Fruit fly (Drosophila melanogaster) whole organism, embryonic: ENCODE measurements around the gene Ser12.

ENCODE experiments used
- Antp ChIP-seq: fragments of 200-800 bp; sonication (Bioruptor generic); optimal IDR thresholded peaks from 3 replicates; lab custom pipeline; 2016; ENCODE audit warnings: missing biosample characterization, missing genetic modification characterization
- CG10147 ChIP-seq: fragments of 200-800 bp; sonication (Bioruptor generic); optimal IDR thresholded peaks from 2 replicates; lab custom pipeline; 2019; ENCODE audit warnings: missing biosample characterization, mild to moderate bottlenecking, missing genetic modification characterization, moderate library complexity
- CG10431 ChIP-seq: fragments of 200-800 bp; sonication (Bioruptor generic); optimal IDR thresholded peaks from 3 replicates; lab custom pipeline; 2018; ENCODE audit warnings: missing biosample characterization, mild to moderate bottlenecking, missing genetic modification characterization
- CG10462 ChIP-seq: fragments of 200-800 bp; sonication (Bioruptor generic); optimal IDR thresholded peaks from 2 replicates; lab custom pipeline; 2016; ENCODE audit warnings: missing biosample characterization, missing genetic modification characterization
- CG10979 ChIP-seq: fragments of 200-800 bp; sonication (Bioruptor generic); optimal IDR thresholded peaks from 2 replicates; lab custom pipeline; 2018; ENCODE audit warnings: missing biosample characterization, mild to moderate bottlenecking, missing genetic modification characterization, moderate library complexity
- CG12155 ChIP-seq: fragments of 200-800 bp; sonication (Bioruptor generic); optimal IDR thresholded peaks from 3 replicates; lab custom pipeline; 2016; ENCODE audit warnings: missing biosample characterization, missing genetic modification characterization
- CG13123 ChIP-seq: fragments of 200-800 bp; sonication (Bioruptor generic); optimal IDR thresholded peaks from 2 replicates; lab custom pipeline; 2016; ENCODE audit warnings: missing biosample characterization, missing genetic modification characterization
- CG14965 ChIP-seq: fragments of 200-800 bp; sonication (Bioruptor generic); optimal IDR thresholded peaks from 2 replicates; lab custom pipeline; 2016; ENCODE audit warnings: missing biosample characterization, missing genetic modification characterization, borderline replicate concordance
- CG15479 ChIP-seq: fragments of 200-800 bp; sonication (Bioruptor generic); optimal IDR thresholded peaks from 3 replicates; lab custom pipeline; 2019; ENCODE audit warnings: missing biosample characterization, mild to moderate bottlenecking, missing genetic modification characterization, moderate library complexity
- CG15514 ChIP-seq: fragments of 200-800 bp; sonication (Bioruptor generic); optimal IDR thresholded peaks from 3 replicates; lab custom pipeline; 2017; ENCODE audit warnings: missing biosample characterization, missing genetic modification characterization, mild to moderate bottlenecking, moderate library complexity, missing genetic modification reagents
- CG17385 ChIP-seq: fragments of 200-800 bp; sonication (Bioruptor generic); optimal IDR thresholded peaks from 3 replicates; lab custom pipeline; 2018; ENCODE audit warnings: missing biosample characterization, mild to moderate bottlenecking, missing genetic modification characterization
- CG17612 ChIP-seq: fragments of 200-800 bp; sonication (Bioruptor generic); IDR thresholded peaks from 2 replicates; pipeline ENCODE4 v1.3.6; 2022; ENCODE audit warnings: missing biosample characterization, missing genetic modification characterization
- CG1792 ChIP-seq: fragments of 200-800 bp; sonication (Bioruptor generic); optimal IDR thresholded peaks from 2 replicates; lab custom pipeline; 2016; ENCODE audit warnings: missing biosample characterization, missing genetic modification characterization
- CG30020 ChIP-seq: fragments of 200-800 bp; optimal IDR thresholded peaks from 2 replicates; lab custom pipeline; 2019; ENCODE audit warnings: missing biosample characterization, mild to moderate bottlenecking, missing genetic modification characterization, moderate library complexity
- CG30403 ChIP-seq: fragments of 200-800 bp; sonication (Bioruptor generic); optimal IDR thresholded peaks from 3 replicates; lab custom pipeline; 2016; ENCODE audit warnings: missing biosample characterization, missing genetic modification characterization
- CG32767 ChIP-seq: fragments of 200-800 bp; sonication (Bioruptor generic); IDR thresholded peaks from 2 replicates; pipeline ENCODE4 v1.3.6; 2022; ENCODE audit warnings: missing biosample characterization, missing genetic modification characterization
- CG3726 ChIP-seq: fragments of 200-800 bp; sonication (Bioruptor generic); IDR thresholded peaks from 3 replicates; pipeline ENCODE4, ENCODE4 v1.3.6; 2022; ENCODE audit warnings: missing biosample characterization, missing genetic modification characterization
- CG3838 ChIP-seq: fragments of 200-800 bp; sonication (Bioruptor generic); optimal IDR thresholded peaks from 3 replicates; lab custom pipeline; 2016; ENCODE audit warnings: missing biosample characterization, missing genetic modification characterization
- CG43689 ChIP-seq: fragments of 200-800 bp; sonication (Bioruptor generic); IDR thresholded peaks from 2 replicates; pipeline ENCODE4 v1.3.6; 2022; ENCODE audit warnings: missing biosample characterization, missing genetic modification characterization
- CG4424 ChIP-seq: fragments of 200-800 bp; sonication (Bioruptor generic); optimal IDR thresholded peaks from 3 replicates; lab custom pipeline; 2016; ENCODE audit warnings: missing biosample characterization, missing genetic modification characterization
- CG4617 ChIP-seq: fragments of 200-800 bp; sonication (Bioruptor generic); optimal IDR thresholded peaks from 3 replicates; lab custom pipeline; 2016; ENCODE audit warnings: missing biosample characterization, missing genetic modification characterization, borderline replicate concordance
- Deaf1 ChIP-seq: fragments of 200-800 bp; optimal IDR thresholded peaks from 3 replicates; lab custom pipeline; 2019; ENCODE audit warnings: missing biosample characterization, mild to moderate bottlenecking, missing genetic modification characterization, moderate library complexity
- Drgx ChIP-seq: fragments of 200-800 bp; sonication (Bioruptor generic); IDR thresholded peaks from 2 replicates; pipeline ENCODE4 v1.3.6; 2022; ENCODE audit warnings: missing biosample characterization, missing genetic modification characterization
- Ets65A ChIP-seq: fragments of 200-800 bp; sonication (Bioruptor generic); peaks from one replicate; lab custom pipeline; 2016; ENCODE audit warnings: missing biosample characterization, missing genetic modification characterization
- Hand ChIP-seq: fragments of 200-800 bp; sonication (Bioruptor generic); optimal IDR thresholded peaks from 2 replicates; lab custom pipeline; 2017; ENCODE audit warnings: mild to moderate bottlenecking, missing biosample characterization, missing genetic modification reagents, missing genetic modification characterization
- Hr39 ChIP-seq: fragments of >200 bp; optimal IDR thresholded peaks from 2 replicates; lab custom pipeline; 2017
- Hr51 ChIP-seq, 2 experiments: fragments of 200-800 bp; sonication (Bioruptor generic); optimal IDR thresholded peaks; 2 replicates in 1 of 2; 3 replicates in 1 of 2; lab custom pipeline; 2016 to 2018; ENCODE audit warnings: missing biosample characterization in 2 of 2, missing genetic modification characterization in 2 of 2, mild to moderate bottlenecking in 1 of 2, moderate library complexity in 1 of 2
- Spps ChIP-seq: fragments of 200-800 bp; sonication (Bioruptor generic); optimal IDR thresholded peaks from 2 replicates; lab custom pipeline; 2018; ENCODE audit warnings: missing biosample characterization, mild to moderate bottlenecking, missing genetic modification characterization
- Tbp ChIP-seq: fragments of >200 bp; optimal IDR thresholded peaks from 2 replicates; lab custom pipeline; 2018; ENCODE audit warnings: missing biosample characterization, missing genetic modification characterization
- abd-A ChIP-seq: fragments of 200-800 bp; sonication (Bioruptor generic); optimal IDR thresholded peaks from 3 replicates; lab custom pipeline; 2019; ENCODE audit warnings: missing biosample characterization, mild to moderate bottlenecking, missing genetic modification characterization, moderate library complexity
- chif ChIP-seq, 2 experiments: fragments of 200-800 bp; sonication (Bioruptor generic); optimal IDR thresholded peaks; 3 replicates each; lab custom pipeline; 2016; ENCODE audit warnings: missing biosample characterization in 2 of 2, missing genetic modification characterization in 2 of 2
- corto ChIP-seq: fragments of 200-800 bp; sonication (Bioruptor generic); optimal IDR thresholded peaks from 2 replicates; lab custom pipeline; 2016; ENCODE audit warnings: missing biosample characterization, mild to moderate bottlenecking, missing genetic modification characterization, moderate library complexity
- crc ChIP-seq: fragments of 200-800 bp; sonication (Bioruptor generic); optimal IDR thresholded peaks from 2 replicates; lab custom pipeline; 2016; ENCODE audit warnings: missing biosample characterization, missing genetic modification characterization
- crp ChIP-seq, 2 experiments: fragments of 200-800 bp; sonication (Bioruptor generic); optimal IDR thresholded peaks; 2 replicates in 1 of 2; 3 replicates in 1 of 2; lab custom pipeline; 2017; ENCODE audit warnings: missing biosample characterization in 2 of 2, missing genetic modification characterization in 2 of 2, mild to moderate bottlenecking in 1 of 2, moderate library complexity in 1 of 2
- dpn ChIP-seq, 2 experiments: fragments of 200-800 bp; sonication (Bioruptor generic); optimal IDR thresholded peaks; 3 replicates each; lab custom pipeline; 2016; ENCODE audit warnings: missing biosample characterization in 2 of 2, missing genetic modification characterization in 2 of 2
- fru ChIP-seq: fragments of >200 bp; optimal IDR thresholded peaks from 2 replicates; lab custom pipeline; 2017
- jing ChIP-seq: fragments of 200-800 bp; sonication (Bioruptor generic); optimal IDR thresholded peaks from 2 replicates; lab custom pipeline; 2018; ENCODE audit warnings: missing biosample characterization, mild to moderate bottlenecking, missing genetic modification characterization
- kah ChIP-seq: fragments of 200-800 bp; sonication (Bioruptor generic); optimal IDR thresholded peaks from 2 replicates; lab custom pipeline; 2018; ENCODE audit warnings: missing biosample characterization, mild to moderate bottlenecking, missing genetic modification characterization
- kay ChIP-seq: fragments of 200-800 bp; sonication (Bioruptor generic); optimal IDR thresholded peaks from 2 replicates; lab custom pipeline; 2016; ENCODE audit warnings: missing biosample characterization, missing genetic modification characterization
- knrl ChIP-seq: fragments of 200-800 bp; sonication (Bioruptor generic); IDR thresholded peaks from 3 replicates; pipeline ENCODE4 v1.3.6; 2022; ENCODE audit warnings: missing biosample characterization, missing genetic modification characterization; ENCODE audit not compliant: partially characterized antibody
- lilli ChIP-seq: fragments of 200-800 bp; sonication (Bioruptor generic); optimal IDR thresholded peaks from 3 replicates; lab custom pipeline; 2016; ENCODE audit warnings: missing biosample characterization, missing genetic modification characterization
- odd ChIP-seq: fragments of 200-800 bp; sonication (Bioruptor generic); optimal IDR thresholded peaks from 2 replicates; lab custom pipeline; 2017; ENCODE audit warnings: missing biosample characterization, mild to moderate bottlenecking, missing genetic modification characterization
- pzg ChIP-seq: fragments of 200-800 bp; sonication (Bioruptor generic); optimal IDR thresholded peaks from 3 replicates; lab custom pipeline; 2018; ENCODE audit warnings: missing biosample characterization, mild to moderate bottlenecking, missing genetic modification characterization, moderate library complexity
- run ChIP-seq: fragments of 200-800 bp; sonication (Bioruptor generic); optimal IDR thresholded peaks from 3 replicates; lab custom pipeline; 2018; ENCODE audit warnings: missing biosample characterization, mild to moderate bottlenecking, missing genetic modification characterization
- sc ChIP-seq, 3 experiments: fragments of >200 bp in 2 of 3; fragments of 200-800 bp in 1 of 3; sonication (Bioruptor generic) in 1 of 3; optimal IDR thresholded peaks; 2 replicates in 2 of 3; 3 replicates in 1 of 3; lab custom pipeline; 2017; ENCODE audit warnings: mild to moderate bottlenecking in 1 of 3, missing biosample characterization in 1 of 3, missing genetic modification characterization in 1 of 3, missing genetic modification reagents in 1 of 3
- sens ChIP-seq: fragments of 200-800 bp; sonication (Bioruptor generic); peaks from one replicate; lab custom pipeline; 2016; ENCODE audit warnings: missing biosample characterization, missing genetic modification characterization
- sima ChIP-seq: fragments of 200-800 bp; sonication (Bioruptor generic); optimal IDR thresholded peaks from 2 replicates; lab custom pipeline; 2016; ENCODE audit warnings: missing biosample characterization, missing genetic modification characterization
- slp2 ChIP-seq: fragments of 200-800 bp; sonication (Bioruptor generic); optimal IDR thresholded peaks from 2 replicates; lab custom pipeline; 2016; ENCODE audit warnings: missing biosample characterization, missing genetic modification characterization
- unc-4 ChIP-seq: fragments of 200-800 bp; sonication (Bioruptor generic); IDR thresholded peaks from 2 replicates; pipeline ENCODE4 v1.3.6; 2022; ENCODE audit warnings: missing biosample characterization, missing genetic modification characterization; ENCODE audit not compliant: partially characterized antibody
- wor ChIP-seq: fragments of 200-800 bp; sonication (Bioruptor generic); IDR thresholded peaks from 2 replicates; pipeline ENCODE4 v1.3.6; 2022; ENCODE audit warnings: missing biosample characterization, missing genetic modification characterization
- zf30C ChIP-seq: fragments of 200-800 bp; sonication (Bioruptor generic); optimal IDR thresholded peaks from 3 replicates; lab custom pipeline; 2018; ENCODE audit warnings: missing biosample characterization, mild to moderate bottlenecking, missing genetic modification characterization

Ser12 gene

DNA sequence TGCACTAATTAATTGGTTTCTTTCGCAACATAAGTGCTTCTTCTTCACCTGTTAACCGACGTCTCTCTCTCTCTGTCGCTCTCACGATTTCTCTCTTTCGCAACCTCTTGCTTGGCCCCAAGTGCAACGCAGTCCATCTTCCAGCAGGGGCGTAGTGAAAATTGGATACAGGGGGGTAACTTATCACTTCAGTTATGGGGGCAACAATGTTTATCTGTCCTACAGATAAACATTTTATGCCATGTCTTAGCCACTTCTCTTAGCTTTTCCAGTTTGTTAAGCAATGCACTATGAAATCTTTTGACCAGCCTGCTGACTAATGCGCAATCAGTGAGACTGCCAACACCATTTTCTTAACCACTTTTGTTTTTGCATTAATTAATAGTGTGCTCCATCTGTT is 23.8 kb downstream of the Ser12 start (continued):
- TF ChIP-seq dpn (GFP tag; optimal IDR thresholded peaks at IDR 0.05; lab: Kevin White, UChicago) (peak; percentile 26 to 47), Drgx (peak; percentile 84), CG15514 (GFP tag; lab: Kevin White, UChicago) (no peak), Hr39 (lab: Kevin White, UChicago) (no peak), crc (GFP tag; lab: Kevin White, UChicago) (no peak), CG17385 (GFP tag; lab: Kevin White, UChicago) (no peak), CG15479 (GFP tag; lab: Kevin White, UChicago) (no peak), CG10431 (GFP tag; lab: Kevin White, UChicago) (no peak), CG3838 (GFP tag; lab: Kevin White, UChicago) (no peak), odd (GFP tag; lab: Kevin White, UChicago) (peak; percentile 43), CG10147 (GFP tag; lab: Kevin White, UChicago) (no peak), CG13123 (GFP tag; lab: Kevin White, UChicago) (no peak), Ets65A (GFP tag; lab: Kevin White, UChicago) (peak; percentile 87), CG14965 (no peak), crp (GFP tag; optimal IDR thresholded peaks at IDR 0.05; lab: Kevin White, UChicago) (no peak), CG10462 (GFP tag; lab: Kevin White, UChicago) (no peak), CG43689 (GFP tag; lab: Robert Waterston, UW) (no peak), CG1792 (GFP tag; lab: Kevin White, UChicago) (no peak), sc (optimal IDR thresholded peaks at IDR 0.05; lab: Kevin White, UChicago) (no peak), sc (GFP tag; optimal IDR thresholded peaks at IDR 0.05; lab: Kevin White, UChicago) (no peak), Hand (no peak), chif (GFP tag; optimal IDR thresholded peaks at IDR 0.05; lab: Kevin White, UChicago) (peak; percentile 16 to 39), abd-A (tag; lab: Kevin White, UChicago) (no peak), CG32767 (peak; percentile 33; the same call in 1 of the 2 replicates), sens (GFP tag; lab: Kevin White, UChicago) (peak; percentile 90), unc-4 (no peak), kay (GFP tag; lab: Kevin White, UChicago) (no peak), CG30020 (tag; lab: Kevin White, UChicago) (no peak), slp2 (GFP tag; lab: Kevin White, UChicago) (no peak), Antp (GFP tag; lab: Kevin White, UChicago) (peak; percentile 38), Deaf1 (no peak), CG17612 (no peak), knrl (GFP tag; lab: Robert Waterston, UW) (no peak), lilli (GFP tag; lab: Kevin White, UChicago) (peak; percentile 48), CG4617 (GFP tag; lab: Kevin White, UChicago) (no peak), CG30403 (GFP tag; lab: Kevin White, UChicago) (peak; percentile 52), run (tag; lab: Kevin White, UChicago) (no peak), CG4424 (GFP tag; lab: Kevin White, UChicago) (peak; percentile 34), zf30C (no peak), Spps (tag; lab: Kevin White, UChicago) (no peak), corto (GFP tag; lab: Kevin White, UChicago) (no peak), wor (GFP tag; lab: Robert Waterston, UW) (0 out of 2 replicates have a peak, but pooled peaks have one; percentile 31), CG12155 (no peak), pzg (no peak), kah (GFP tag; lab: Kevin White, UChicago) (peak; percentile 2), CG3726 (GFP tag; lab: Robert Waterston, UW) (0 out of 3 replicates have a peak, but pooled peaks have one; percentile 38), Hr51 (GFP tag; optimal IDR thresholded peaks at IDR 0.05; lab: Kevin White, UChicago) (peak in 1 of 2 experiments; percentile 14), Tbp (GFP tag; lab: Kevin White, UChicago) (no peak), fru (lab: Kevin White, UChicago) (no peak), jing (GFP tag; lab: Kevin White, UChicago) (no peak), CG10979 (tag; lab: Kevin White, UChicago) (peak; percentile 28), sima (no peak)
